Fruit fly (Drosophila melanogaster) whole organism, prepupa: ENCODE results near the gene CG18787.

ENCODE experiments used
- Blimp-1 ChIP-seq: fragments of 200-800 bp; sonication (Bioruptor generic); optimal IDR thresholded peaks from 3 replicates; lab custom pipeline; 2017; ENCODE audit warnings: missing biosample characterization, missing genetic modification characterization, mild to moderate bottlenecking, moderate library complexity, missing genetic modification reagents
- CG10631 ChIP-seq: fragments of 200-800 bp; sonication (Bioruptor generic); optimal IDR thresholded peaks from 2 replicates; lab custom pipeline; 2016; ENCODE audit warnings: missing biosample characterization, missing genetic modification characterization
- CG10669 ChIP-seq: fragments of 200-800 bp; sonication (Bioruptor generic); optimal IDR thresholded peaks from 3 replicates; lab custom pipeline; 2018; ENCODE audit warnings: missing biosample characterization, mild to moderate bottlenecking, missing genetic modification characterization, moderate library complexity
- CG11762 ChIP-seq: fragments of 200-800 bp; sonication (Bioruptor generic); optimal IDR thresholded peaks from 3 replicates; lab custom pipeline; 2016; ENCODE audit warnings: missing biosample characterization, missing genetic modification characterization; ENCODE audit not compliant: insufficient read depth
- CG11902 ChIP-seq: fragments of 200-800 bp; sonication (Bioruptor generic); optimal IDR thresholded peaks from 3 replicates; lab custom pipeline; 2016; ENCODE audit warnings: missing biosample characterization, missing genetic modification characterization
- CG15336 ChIP-seq: fragments of 200-800 bp; sonication (Bioruptor generic); IDR thresholded peaks from 2 replicates; pipeline ENCODE4 v1.3.6; 2022; ENCODE audit warnings: missing biosample characterization, missing genetic modification characterization
- CG3032 ChIP-seq: fragments of 200-800 bp; optimal IDR thresholded peaks from 2 replicates; lab custom pipeline; 2019; ENCODE audit warnings: missing biosample characterization, mild to moderate bottlenecking, missing genetic modification characterization, moderate library complexity
- CG31627 ChIP-seq: fragments of 200-800 bp; sonication (Bioruptor generic); optimal IDR thresholded peaks from 3 replicates; lab custom pipeline; 2016; ENCODE audit warnings: missing biosample characterization, missing genetic modification characterization
- CG32006 ChIP-seq: fragments of 200-800 bp; sonication (Bioruptor generic); optimal IDR thresholded peaks from 3 replicates; lab custom pipeline; 2017; ENCODE audit warnings: missing biosample characterization, mild to moderate bottlenecking, missing genetic modification characterization
- CG34406 ChIP-seq: fragments of 200-800 bp; sonication (Bioruptor generic); optimal IDR thresholded peaks from 3 replicates; lab custom pipeline; 2016; ENCODE audit warnings: missing biosample characterization, missing genetic modification characterization
- CG3919 ChIP-seq: fragments of 200-800 bp; sonication (Bioruptor generic); optimal IDR thresholded peaks from 3 replicates; lab custom pipeline; 2016; ENCODE audit warnings: missing biosample characterization, missing genetic modification characterization
- CG4318 ChIP-seq: fragments of 200-800 bp; sonication (Bioruptor generic); optimal IDR thresholded peaks from 3 replicates; lab custom pipeline; 2017; ENCODE audit warnings: missing biosample characterization, mild to moderate bottlenecking, missing genetic modification characterization
- CG6163 ChIP-seq: fragments of 200-800 bp; sonication (Bioruptor generic); IDR thresholded peaks from 3 replicates; pipeline ENCODE4 v1.3.6; 2022; ENCODE audit warnings: missing biosample characterization, missing genetic modification characterization
- CG6808 ChIP-seq: fragments of 200-800 bp; sonication (Bioruptor generic); optimal IDR thresholded peaks from 3 replicates; lab custom pipeline; 2017; ENCODE audit warnings: missing biosample characterization, missing genetic modification characterization, mild to moderate bottlenecking, moderate library complexity, missing genetic modification reagents
- CG6854 ChIP-seq: fragments of 200-800 bp; sonication (Bioruptor generic); optimal IDR thresholded peaks from 2 replicates; lab custom pipeline; 2017; ENCODE audit warnings: missing biosample characterization, mild to moderate bottlenecking, missing genetic modification characterization
- CG8119 ChIP-seq: fragments of 200-800 bp; sonication (Bioruptor generic); IDR thresholded peaks from 3 replicates; pipeline ENCODE4 v1.3.6; 2022; ENCODE audit warnings: missing biosample characterization, missing genetic modification characterization
- CG8319 ChIP-seq: fragments of 200-800 bp; sonication (Bioruptor generic); optimal IDR thresholded peaks from 3 replicates; lab custom pipeline; 2016; ENCODE audit warnings: missing biosample characterization, missing genetic modification characterization
- CG8632 ChIP-seq: fragments of 200-800 bp; sonication (Bioruptor generic); optimal IDR thresholded peaks from 3 replicates; lab custom pipeline; 2016; ENCODE audit warnings: missing biosample characterization, missing genetic modification characterization
- Eip75B ChIP-seq: fragments of 200-800 bp; sonication (Bioruptor generic); optimal IDR thresholded peaks from 3 replicates; lab custom pipeline; 2016; ENCODE audit warnings: missing biosample characterization, missing genetic modification characterization
- Eip78C ChIP-seq: fragments of 200-800 bp; sonication (Bioruptor generic); peaks from one replicate; lab custom pipeline; 2016; ENCODE audit warnings: missing biosample characterization, missing genetic modification characterization
- Ets21C ChIP-seq: fragments of 200-800 bp; sonication (Bioruptor generic); optimal IDR thresholded peaks from 3 replicates; lab custom pipeline; 2016; ENCODE audit warnings: missing biosample characterization, missing genetic modification characterization
- Lpt ChIP-seq: fragments of 200-800 bp; sonication (Bioruptor generic); optimal IDR thresholded peaks from 3 replicates; lab custom pipeline; 2016; ENCODE audit warnings: missing biosample characterization, missing genetic modification characterization
- Sox14 ChIP-seq: fragments of 200-800 bp; sonication (Bioruptor generic); optimal IDR thresholded peaks from 3 replicates; lab custom pipeline; 2016; ENCODE audit warnings: missing biosample characterization, missing genetic modification characterization
- achi ChIP-seq: fragments of 200-800 bp; sonication (Bioruptor generic); optimal IDR thresholded peaks from 3 replicates; lab custom pipeline; 2016; ENCODE audit warnings: missing biosample characterization, missing genetic modification characterization
- acj6 ChIP-seq: fragments of 200-800 bp; sonication (Bioruptor generic); optimal IDR thresholded peaks from 3 replicates; lab custom pipeline; 2016; ENCODE audit warnings: missing biosample characterization, missing genetic modification characterization
- eg ChIP-seq: fragments of 200-800 bp; sonication (Bioruptor generic); IDR thresholded peaks from 3 replicates; pipeline ENCODE4 v1.3.6; 2022; ENCODE audit warnings: missing biosample characterization, missing genetic modification characterization
- net ChIP-seq: fragments of 200-800 bp; sonication (Bioruptor generic); optimal IDR thresholded peaks from 3 replicates; lab custom pipeline; 2016; ENCODE audit warnings: missing biosample characterization, missing genetic modification characterization
- salr ChIP-seq, 2 experiments: fragments of 200-800 bp; sonication (Bioruptor generic); optimal IDR thresholded peaks; 3 replicates each; lab custom pipeline; 2016 to 2018; ENCODE audit warnings: missing biosample characterization in 2 of 2, missing genetic modification characterization in 2 of 2, mild to moderate bottlenecking in 1 of 2
- topi ChIP-seq: fragments of 200-800 bp; sonication (Bioruptor generic); optimal IDR thresholded peaks from 3 replicates; lab custom pipeline; 2016; ENCODE audit warnings: missing biosample characterization, missing genetic modification characterization

Gene CG18787

DNA sequence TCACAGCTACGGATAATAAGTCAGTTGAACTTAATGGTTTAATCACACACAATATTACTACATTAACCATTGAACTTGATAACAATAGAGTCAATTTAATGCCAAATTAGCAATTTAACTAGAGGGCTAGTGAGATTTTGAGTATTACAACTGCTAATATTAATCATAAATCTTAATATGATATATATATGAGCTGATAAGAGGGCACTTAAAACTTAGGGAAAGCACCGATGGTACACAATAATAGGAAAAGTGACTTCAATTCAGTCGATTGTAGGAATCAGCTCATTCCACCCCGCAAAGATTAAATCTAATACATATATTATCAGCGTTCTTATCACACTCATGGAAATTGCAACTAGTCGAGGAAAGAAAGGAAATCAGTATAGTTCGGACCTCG, 17.9 kb downstream of the CG18787 start, which contains the start of gene CG16965:
TSS of gene CG16965 (plus strand) at position 382 of the 400 bp plus-strand sequence.
- TF ChIP-seq Eip78C (GFP tag; lab: Kevin White, UChicago) (peak; percentile 52), CG6854 (GFP tag; lab: Kevin White, UChicago) (no peak), CG34406 (GFP tag; lab: Kevin White, UChicago) (no peak), Blimp-1 (no peak), CG10631 (GFP tag; lab: Kevin White, UChicago) (no peak), topi (GFP tag; lab: Kevin White, UChicago) (no peak)
- TF ChIP-seq, all 60 proteins: peak for 1

DNA sequence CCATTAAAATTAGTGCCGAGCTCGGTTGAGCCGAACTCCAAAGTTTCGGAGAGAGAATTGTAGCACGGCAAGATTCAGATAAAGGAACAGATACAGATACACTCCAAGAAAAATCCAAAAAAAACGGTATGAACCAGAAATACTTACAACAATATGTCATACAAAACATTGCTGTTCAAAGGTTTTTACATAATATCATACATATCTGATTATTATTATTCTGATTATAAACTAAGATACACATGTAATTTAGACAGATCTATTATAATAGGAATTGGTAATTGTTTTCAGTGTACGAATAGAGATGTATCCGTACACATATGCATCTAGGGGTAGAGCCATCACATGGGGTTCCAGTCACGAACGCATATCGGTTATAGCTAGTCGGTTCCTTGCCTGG, 19.1 kb downstream of the CG18787 start:
- TF ChIP-seq acj6 (peak; percentile 0), Ets21C (GFP tag; lab: Kevin White, UChicago) (no peak), achi (GFP tag; lab: Kevin White, UChicago) (no peak), CG32006 (GFP tag; lab: Kevin White, UChicago) (peak; percentile 20)
- TF ChIP-seq, all 60 proteins: peak for 2

DNA sequence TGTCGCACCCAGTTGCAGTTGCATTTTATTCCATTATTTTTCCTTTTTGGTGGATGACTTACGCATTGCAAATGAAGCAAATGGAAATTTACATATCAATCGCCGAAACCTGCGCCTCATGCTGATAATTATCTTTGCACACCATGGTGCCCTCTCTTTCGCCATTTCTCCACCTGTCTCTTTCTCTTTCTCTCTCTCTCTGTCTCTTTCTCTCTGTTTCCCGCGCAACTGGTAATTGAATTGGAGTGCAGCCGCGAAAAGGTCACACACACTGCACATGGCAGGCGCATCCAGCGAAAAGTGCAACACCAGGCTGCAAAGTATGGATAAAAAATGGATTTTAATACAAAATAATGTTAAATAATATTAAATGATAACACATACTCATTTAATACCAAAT, 21.4 kb downstream of the CG18787 start:
- TF ChIP-seq CG3919 (GFP tag; lab: Kevin White, UChicago) = no peak
- no peak for TF ChIP-seq topi (GFP tag; lab: Kevin White, UChicago)
- TF ChIP-seq CG34406 (GFP tag; lab: Kevin White, UChicago) = no peak
- TF ChIP-seq salr (GFP tag; optimal IDR thresholded peaks at IDR 0.05; lab: Kevin White, UChicago) = no peak

DNA sequence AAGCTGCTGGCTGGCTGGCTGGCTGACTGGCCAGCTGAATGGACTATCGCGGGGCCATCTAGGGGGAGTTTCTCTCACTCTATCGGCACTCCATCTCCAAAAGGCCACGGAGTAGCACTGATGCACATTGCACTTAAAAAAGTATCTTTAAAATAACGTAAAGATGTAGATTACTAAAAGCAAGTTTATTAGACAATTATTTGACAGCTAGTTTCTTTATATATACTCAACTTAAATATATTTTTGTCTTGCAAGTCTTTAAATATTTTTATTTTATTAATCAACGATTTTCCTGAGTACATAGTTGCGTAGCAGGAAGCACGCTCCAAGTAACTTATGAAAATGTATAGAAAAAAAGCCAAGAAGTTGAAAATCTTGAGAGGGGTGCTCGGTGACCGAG, 22.2 kb downstream of the CG18787 start:
- peak; percentile 52; the same call in 2 of the 3 replicates for TF ChIP-seq eg (GFP tag; lab: Robert Waterston, UW)
- TF ChIP-seq Sox14 = no peak
- peak; percentile 64 for TF ChIP-seq Eip78C (GFP tag; lab: Kevin White, UChicago)
- TF ChIP-seq CG8119 (GFP tag; lab: Robert Waterston, UW) = peak; percentile 33; the same call in 1 of the 3 replicates
- TF ChIP-seq CG11762 = no peak
- TF ChIP-seq Ets21C (GFP tag; lab: Kevin White, UChicago) = no peak
- TF ChIP-seq achi (GFP tag; lab: Kevin White, UChicago) = no peak
- TF ChIP-seq Lpt (GFP tag; lab: Kevin White, UChicago) = no peak
- TF ChIP-seq CG32006 (GFP tag; lab: Kevin White, UChicago) = peak; percentile 2
- peak; percentile 37; the same call in 1 of the 2 replicates for TF ChIP-seq CG15336 (GFP tag; lab: Robert Waterston, UW)

DNA sequence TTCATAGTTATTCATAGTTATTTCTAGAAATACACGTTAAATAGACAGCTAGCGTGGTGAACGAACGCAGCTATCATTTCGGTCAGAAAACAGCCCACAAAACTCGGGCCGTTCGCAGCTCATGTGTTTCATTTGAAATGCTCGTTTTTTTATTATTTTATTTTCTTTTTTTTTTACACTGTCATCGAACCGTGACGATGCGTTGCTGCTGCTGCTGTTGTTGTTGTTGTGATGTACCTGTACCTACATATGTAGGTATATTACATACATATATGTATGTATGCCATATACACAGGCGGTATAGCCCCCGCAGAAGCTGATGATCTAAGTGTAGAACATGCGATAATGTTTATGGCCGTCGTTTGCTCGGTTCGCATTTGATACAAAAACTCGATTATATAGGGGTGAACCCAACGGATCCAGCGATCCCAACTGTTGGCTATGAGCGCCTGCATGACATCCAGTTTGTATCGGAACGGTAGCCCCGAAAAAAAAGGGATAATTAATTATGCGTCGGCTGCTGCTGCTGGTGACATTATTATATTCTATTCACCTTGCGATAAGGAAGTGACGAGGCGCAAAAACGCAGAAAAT, 25.9 kb downstream of the CG18787 start:
- no peak for TF ChIP-seq CG6163 (GFP tag; lab: Robert Waterston, UW)
- TF ChIP-seq topi (GFP tag; lab: Kevin White, UChicago) = no peak
- no peak for TF ChIP-seq CG31627 (GFP tag; lab: Kevin White, UChicago)
- TF ChIP-seq CG4318 = no peak
- TF ChIP-seq CG6808 (GFP tag; lab: Kevin White, UChicago) = no peak
- no peak for TF ChIP-seq CG3032
- no peak for TF ChIP-seq Ets21C (GFP tag; lab: Kevin White, UChicago)
- TF ChIP-seq salr (GFP tag; optimal IDR thresholded peaks at IDR 0.05; lab: Kevin White, UChicago) = no peak
- TF ChIP-seq CG11902 (GFP tag; lab: Kevin White, UChicago) = no peak
- no peak for TF ChIP-seq CG8632 (GFP tag; lab: Kevin White, UChicago)
- no peak for TF ChIP-seq Blimp-1
- TF ChIP-seq net (GFP tag; lab: Kevin White, UChicago) = no peak
- no peak for TF ChIP-seq CG8119 (GFP tag; lab: Robert Waterston, UW)
- TF ChIP-seq CG8319 (GFP tag; lab: Kevin White, UChicago) = no peak
- no peak for TF ChIP-seq CG6854 (GFP tag; lab: Kevin White, UChicago)
- no peak for TF ChIP-seq CG10669 (GFP tag; lab: Kevin White, UChicago)
- no peak for TF ChIP-seq Eip75B (GFP tag; lab: Kevin White, UChicago)
- TF ChIP-seq, all 60 proteins: peak for 0
